Worm (Caenorhabditis elegans) whole organism, early embryonic: ENCODE results near the gene C35C5.10.

ENCODE experiments used
- B0310.2 ChIP-seq: sonication (generic microtip); optimal IDR thresholded peaks from 2 replicates; lab custom pipeline; 2016; ENCODE audit warnings: mild to moderate bottlenecking, missing genetic modification characterization, missing compliant biosample characterization
- aly-1 ChIP-seq: sonication (generic microtip); optimal IDR thresholded peaks from 2 replicates; lab custom pipeline; 2016; ENCODE audit warnings: missing genetic modification characterization, missing compliant biosample characterization
- ama-1 ChIP-seq: fragments of 150-350 bp; optimal IDR thresholded peaks from 2 replicates; lab custom pipeline; 2014
- ceh-13 ChIP-seq: fragments of 200-800 bp; sonication (Bioruptor generic); optimal IDR thresholded peaks from 2 replicates; lab custom pipeline; 2018; ENCODE audit warnings: mild to moderate bottlenecking, missing genetic modification characterization, missing compliant biosample characterization
- ceh-36 ChIP-seq: sonication (generic microtip); optimal IDR thresholded peaks from 2 replicates; lab custom pipeline; 2016; ENCODE audit warnings: missing genetic modification characterization, inconsistent platforms, missing compliant biosample characterization
- flt-1 ChIP-seq: fragments of 200-800 bp; sonication (Bioruptor generic); IDR thresholded peaks from 2 replicates; pipeline ENCODE4 v1.3.6; 2022; ENCODE audit warnings: missing genetic modification characterization, missing compliant biosample characterization
- hmbx-1 ChIP-seq: sonication (generic microtip); optimal IDR thresholded peaks from 2 replicates; lab custom pipeline; 2016; ENCODE audit warnings: mild to moderate bottlenecking, missing genetic modification characterization, missing compliant biosample characterization
- hnd-1 ChIP-seq: sonication (generic microtip); optimal IDR thresholded peaks from 2 replicates; lab custom pipeline; 2016; ENCODE audit warnings: missing genetic modification characterization, missing compliant biosample characterization
- pes-1 ChIP-seq: fragments of 200-800 bp; sonication (Bioruptor generic); IDR thresholded peaks from 2 replicates; pipeline ENCODE4 v1.3.6; 2022; ENCODE audit warnings: missing genetic modification reagents, missing genetic modification characterization, missing compliant biosample characterization
- tbx-37 ChIP-seq: fragments of 200-800 bp; sonication (Bioruptor generic); conservative IDR thresholded peaks from 2 replicates; pipeline ENCODE4 v1.3.6; 2022; ENCODE audit warnings: missing genetic modification reagents, missing genetic modification characterization, missing compliant biosample characterization
- tra-4 ChIP-seq: sonication (generic microtip); optimal IDR thresholded peaks from 2 replicates; lab custom pipeline; 2017; ENCODE audit warnings: missing genetic modification characterization, missing compliant biosample characterization

DNA sequence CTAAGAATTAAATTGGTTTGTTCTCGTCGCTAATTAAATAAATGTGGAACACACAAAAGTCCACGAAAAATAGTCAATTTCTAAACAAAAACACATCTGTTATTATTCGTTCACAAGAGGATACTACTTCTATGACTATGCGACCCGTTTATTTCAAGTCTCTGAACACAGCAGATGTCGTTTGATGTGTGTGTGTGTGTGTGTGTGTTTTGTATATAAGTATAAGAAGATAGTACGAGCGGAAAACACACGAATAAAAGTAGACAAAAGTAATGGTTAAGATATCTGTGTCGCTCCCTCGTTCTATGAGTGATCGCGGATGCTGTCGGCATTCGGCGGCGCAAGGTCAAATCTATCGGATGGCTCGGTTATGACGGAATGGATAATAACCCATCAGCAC, 42.8 kb downstream of the C35C5.10 start:
- no peak for TF ChIP-seq B0310.2 (tag; lab: Kevin White, UChicago)
- no peak for TF ChIP-seq hnd-1 (tag; lab: Kevin White, UChicago)
- no peak for TF ChIP-seq ama-1 (lab: Kevin White, UChicago)
- TF ChIP-seq ceh-36: no peak
- no peak for TF ChIP-seq tbx-37 (GFP tag; lab: Robert Waterston, UW)
- no peak for TF ChIP-seq pes-1 (GFP tag; lab: Robert Waterston, UW)
- TF ChIP-seq flt-1 (GFP tag; lab: Robert Waterston, UW): no peak
- TF ChIP-seq hmbx-1 (tag; lab: Kevin White, UChicago): no peak
- TF ChIP-seq aly-1 (tag; lab: Kevin White, UChicago): no peak
- no peak for TF ChIP-seq ceh-13 (GFP tag; lab: Kevin White, UChicago)
- TF ChIP-seq tra-4: no peak
